Worm (Caenorhabditis elegans) whole organism, L1 larva: ENCODE measurements around the gene C14A4.12.
A peak's percentile ranks its signal among the peaks of the same experiment; 100 is the strongest.

Source experiments
- C16A3.4 ChIP-seq: fragments of 150-350 bp; optimal IDR thresholded peaks from 2 replicates; lab custom pipeline; 2014; ENCODE audit warnings: missing biosample characterization, missing genetic modification characterization
- C34B4.2 ChIP-seq: sonication (generic microtip); optimal IDR thresholded peaks from 2 replicates; lab custom pipeline; 2017; ENCODE audit warnings: mild to moderate bottlenecking, missing genetic modification characterization, missing compliant biosample characterization
- F16B12.6 ChIP-seq: fragments of 150-350 bp; optimal IDR thresholded peaks from 2 replicates; lab custom pipeline; 2014; ENCODE audit warnings: missing biosample characterization, missing genetic modification characterization
- Y116A8C.19 ChIP-seq: sonication (generic microtip); optimal IDR thresholded peaks from 2 replicates; lab custom pipeline; 2016; ENCODE audit warnings: missing compliant biosample characterization, missing genetic modification characterization, borderline replicate concordance
- alr-1 ChIP-seq: fragments of 200-800 bp; sonication (Bioruptor generic); optimal IDR thresholded peaks from 2 replicates; lab custom pipeline; 2018; ENCODE audit warnings: borderline replicate concordance, mild to moderate bottlenecking, missing genetic modification characterization, missing compliant biosample characterization
- aly-2 ChIP-seq: fragments of 150-350 bp; optimal IDR thresholded peaks from 2 replicates; lab custom pipeline; 2014; ENCODE audit warnings: missing biosample characterization, missing genetic modification characterization
- ama-1 ChIP-seq: fragments of 150-350 bp; optimal IDR thresholded peaks from 2 replicates; lab custom pipeline; 2014
- blmp-1 ChIP-seq: fragments of 150-350 bp; optimal IDR thresholded peaks from 2 replicates; lab custom pipeline; 2014; ENCODE audit warnings: missing biosample characterization, missing genetic modification characterization
- ceh-63 ChIP-seq: fragments of 200-800 bp; sonication (Bioruptor generic); optimal IDR thresholded peaks from 2 replicates; lab custom pipeline; 2018; ENCODE audit warnings: mild to moderate bottlenecking, missing genetic modification characterization, missing compliant biosample characterization
- ceh-8 ChIP-seq: fragments of 200-800 bp; sonication (Bioruptor generic); optimal IDR thresholded peaks from 2 replicates; lab custom pipeline; 2018; ENCODE audit warnings: mild to moderate bottlenecking, missing genetic modification characterization, moderate library complexity, missing compliant biosample characterization
- ceh-90 ChIP-seq: sonication (generic microtip); optimal IDR thresholded peaks from 2 replicates; lab custom pipeline; 2016; ENCODE audit warnings: missing genetic modification characterization, missing compliant biosample characterization
- ces-1 ChIP-seq: fragments of 150-350 bp; optimal IDR thresholded peaks from 2 replicates; lab custom pipeline; 2014; ENCODE audit warnings: missing biosample characterization, missing genetic modification reagents, missing genetic modification characterization
- dpl-1 ChIP-seq, 3 experiments: fragments of 150-350 bp in 2 of 3; sonication (generic microtip) in 1 of 3; optimal IDR thresholded peaks; 2 replicates each; lab custom pipeline; 2014 to 2017; ENCODE audit warnings: missing biosample characterization in 3 of 3, missing genetic modification characterization in 3 of 3, missing genetic modification reagents in 3 of 3
- efl-1 ChIP-seq, 4 experiments: fragments of 150-350 bp; optimal IDR thresholded peaks in 3 of 4; peaks in 1 of 4; 1 replicate in 1 of 4; 2 replicates in 3 of 4; lab custom pipeline; 2014; ENCODE audit warnings: missing biosample characterization in 2 of 4, missing genetic modification characterization in 2 of 4, missing genetic modification reagents in 2 of 4
- efl-3 ChIP-seq: fragments of 200-800 bp; sonication (Bioruptor generic); optimal IDR thresholded peaks from 2 replicates; lab custom pipeline; 2018; ENCODE audit warnings: mild to moderate bottlenecking, missing genetic modification characterization, missing compliant biosample characterization
- elt-3 ChIP-seq, 6 experiments: fragments of 150-350 bp in 1 of 6; sonication (generic microtip); optimal IDR thresholded peaks; 2 replicates each; lab custom pipeline; 2017 to 2018; ENCODE audit warnings: missing biosample characterization in 6 of 6, missing genetic modification characterization in 6 of 6, inconsistent platforms in 1 of 6
- ets-5 ChIP-seq: fragments of 200-800 bp; sonication (Bioruptor generic); IDR thresholded peaks from 2 replicates; pipeline ENCODE4 v1.3.6; 2022; ENCODE audit warnings: missing genetic modification characterization, missing compliant biosample characterization
- fkh-4 ChIP-seq: sonication (generic microtip); optimal IDR thresholded peaks from 2 replicates; lab custom pipeline; 2016; ENCODE audit warnings: missing compliant biosample characterization, missing genetic modification characterization, borderline replicate concordance
- fkh-8 ChIP-seq: sonication (generic microtip); optimal IDR thresholded peaks from 2 replicates; lab custom pipeline; 2016; ENCODE audit warnings: mild to moderate bottlenecking, missing genetic modification characterization, missing compliant biosample characterization
- fos-1 ChIP-seq: fragments of 150-350 bp; optimal IDR thresholded peaks from 2 replicates; lab custom pipeline; 2014; ENCODE audit warnings: missing biosample characterization, missing genetic modification characterization
- irx-1 ChIP-seq: sonication (generic microtip); optimal IDR thresholded peaks from 2 replicates; lab custom pipeline; 2016; ENCODE audit warnings: missing genetic modification characterization, missing compliant biosample characterization
- isw-1 ChIP-seq: fragments of 200-800 bp; sonication (Bioruptor generic); IDR thresholded peaks from 2 replicates; pipeline ENCODE4 v1.3.6; 2022; ENCODE audit warnings: missing genetic modification characterization, missing compliant biosample characterization
- lin-13 ChIP-seq: fragments of 150-350 bp; optimal IDR thresholded peaks from 2 replicates; lab custom pipeline; 2014; ENCODE audit warnings: missing biosample characterization, missing genetic modification reagents, missing genetic modification characterization
- lin-15B ChIP-seq: fragments of 150-350 bp; sonication (generic microtip); optimal IDR thresholded peaks from 3 replicates; lab custom pipeline; 2014; ENCODE audit warnings: missing biosample characterization, missing genetic modification characterization
- lin-35 ChIP-seq, 2 experiments: fragments of 150-350 bp; optimal IDR thresholded peaks; 2 replicates each; lab custom pipeline; 2014; ENCODE audit warnings: missing biosample characterization in 2 of 2, missing genetic modification characterization in 2 of 2, missing genetic modification reagents in 2 of 2
- lsy-2 ChIP-seq, 2 experiments: fragments of 150-350 bp; optimal IDR thresholded peaks; 2 replicates each; lab custom pipeline; 2014; ENCODE audit warnings: missing biosample characterization in 2 of 2, missing genetic modification characterization in 2 of 2
- mep-1 ChIP-seq: fragments of 150-350 bp; optimal IDR thresholded peaks from 2 replicates; lab custom pipeline; 2014; ENCODE audit warnings: missing biosample characterization, missing genetic modification characterization
- nhr-12 ChIP-seq: sonication (generic microtip); optimal IDR thresholded peaks from 2 replicates; lab custom pipeline; 2017; ENCODE audit warnings: missing biosample characterization, missing genetic modification characterization
- nhr-19 ChIP-seq: fragments of 200-800 bp; sonication (Bioruptor generic); conservative IDR thresholded peaks from 2 replicates; pipeline ENCODE4 v1.3.6; 2022; ENCODE audit warnings: missing genetic modification characterization, missing compliant biosample characterization
- nhr-20 ChIP-seq: sonication (generic microtip); optimal IDR thresholded peaks from 2 replicates; lab custom pipeline; 2016; ENCODE audit warnings: mild to moderate bottlenecking, missing genetic modification characterization, missing compliant biosample characterization
- nhr-47 ChIP-seq: sonication (generic microtip); optimal IDR thresholded peaks from 2 replicates; lab custom pipeline; 2016; ENCODE audit warnings: mild to moderate bottlenecking, missing genetic modification characterization, moderate library complexity, missing compliant biosample characterization
- nhr-71 ChIP-seq: sonication (generic microtip); optimal IDR thresholded peaks from 2 replicates; lab custom pipeline; 2016; ENCODE audit warnings: mild to moderate bottlenecking, missing genetic modification characterization, moderate library complexity, missing compliant biosample characterization
- nhr-84 ChIP-seq: sonication (generic microtip); optimal IDR thresholded peaks from 2 replicates; lab custom pipeline; 2017; ENCODE audit warnings: missing biosample characterization, missing genetic modification characterization
- nhr-85 ChIP-seq: sonication (generic microtip); peaks from one replicate; lab custom pipeline; 2016; ENCODE audit warnings: missing genetic modification characterization, inconsistent platforms, missing compliant biosample characterization
- pax-3 ChIP-seq: fragments of 200-800 bp; sonication (Bioruptor generic); optimal IDR thresholded peaks from 2 replicates; lab custom pipeline; 2018; ENCODE audit warnings: mild to moderate bottlenecking, missing genetic modification characterization, moderate library complexity, missing compliant biosample characterization
- rnt-1 ChIP-seq: sonication (generic microtip); optimal IDR thresholded peaks from 2 replicates; lab custom pipeline; 2016; ENCODE audit warnings: mild to moderate bottlenecking, missing genetic modification characterization, moderate library complexity, missing compliant biosample characterization
- skn-1 ChIP-seq: fragments of 150-350 bp; optimal IDR thresholded peaks from 2 replicates; lab custom pipeline; 2014; ENCODE audit warnings: missing biosample characterization, missing genetic modification characterization
- snpc-4 ChIP-seq: fragments of 150-350 bp; optimal IDR thresholded peaks from 2 replicates; lab custom pipeline; 2014; ENCODE audit warnings: missing biosample characterization, missing genetic modification characterization
- snu-23 ChIP-seq: sonication (generic microtip); optimal IDR thresholded peaks from 2 replicates; lab custom pipeline; 2016; ENCODE audit warnings: missing genetic modification characterization, missing compliant biosample characterization
- sox-4 ChIP-seq: sonication (generic microtip); optimal IDR thresholded peaks from 2 replicates; lab custom pipeline; 2016; ENCODE audit warnings: missing genetic modification characterization, missing compliant biosample characterization
- sup-37 ChIP-seq: fragments of 200-800 bp; sonication (Bioruptor generic); optimal IDR thresholded peaks from 2 replicates; lab custom pipeline; 2018; ENCODE audit warnings: mild to moderate bottlenecking, missing genetic modification characterization, missing compliant biosample characterization
- swsn-7 ChIP-seq: sonication (generic microtip); optimal IDR thresholded peaks from 2 replicates; lab custom pipeline; 2016; ENCODE audit warnings: missing genetic modification characterization, missing compliant biosample characterization
- tbx-2 ChIP-seq: sonication (generic microtip); optimal IDR thresholded peaks from 2 replicates; lab custom pipeline; 2016; ENCODE audit warnings: missing genetic modification characterization, missing compliant biosample characterization
- unc-130 ChIP-seq: fragments of 150-350 bp; optimal IDR thresholded peaks from 2 replicates; lab custom pipeline; 2017; ENCODE audit warnings: missing biosample characterization, missing genetic modification characterization, inconsistent platforms
- unc-30 ChIP-seq: sonication (generic microtip); optimal IDR thresholded peaks from 2 replicates; lab custom pipeline; 2017; ENCODE audit warnings: missing biosample characterization, missing genetic modification characterization
- vab-15 ChIP-seq: sonication (generic microtip); optimal IDR thresholded peaks from 2 replicates; lab custom pipeline; 2017; ENCODE audit warnings: missing genotype, mild to moderate bottlenecking, missing genetic modification characterization, missing compliant biosample characterization
- ztf-4 ChIP-seq: fragments of 150-350 bp; optimal IDR thresholded peaks from 2 replicates; lab custom pipeline; 2014; ENCODE audit warnings: missing biosample characterization, missing genetic modification characterization

C14A4.12 gene

ce11 chrII:10570302-10570701 is 42.5 kb upstream of the C14A4.12 start, which contains the start of gene txt-13:
txt-13 (plus strand) TSS chrII:10570602.
- TF ChIP-seq unc-30 (tag; lab: Kevin White, UChicago) (no peak), ets-5 (GFP tag; lab: Robert Waterston, UW) (no peak), nhr-12 (no peak)

ce11 chrII:10571967-10572366 is 40.9 kb upstream of the C14A4.12 start, which contains the start of gene C06A1.3:
C06A1.3 (plus strand) TSS chrII:10572267.
- no peak for TF ChIP-seq sup-37 (GFP tag; lab: Kevin White, UChicago)
- no peak for TF ChIP-seq Y116A8C.19 (tag; lab: Kevin White, UChicago)
- no peak for TF ChIP-seq snpc-4
- no peak for TF ChIP-seq isw-1 (GFP tag; lab: Robert Waterston, UW)
- no peak for TF ChIP-seq nhr-85 (tag; lab: Kevin White, UChicago)
- no peak for TF ChIP-seq mep-1 (tag; lab: Kevin White, UChicago)
- no peak for TF ChIP-seq elt-3 (tag; optimal IDR thresholded peaks at IDR 0.05; lab: Kevin White, UChicago)
- TF ChIP-seq unc-130 (tag; lab: Kevin White, UChicago) = no peak

- TF ChIP-seq nhr-84 (no peak), fkh-4 (no peak), irx-1 (tag; lab: Kevin White, UChicago) (no peak), lin-15B (tag; lab: Kevin White, UChicago) (no peak), C34B4.2 (tag; lab: Kevin White, UChicago) (no peak), F16B12.6 (tag; lab: Kevin White, UChicago) (no peak), nhr-47 (tag; lab: Kevin White, UChicago) (no peak), vab-15 (no peak), dpl-1 (GFP tag; optimal IDR thresholded peaks at IDR 0.05; lab: Kevin White, UChicago) (no peak), efl-3 (GFP tag; lab: Kevin White, UChicago) (no peak), ceh-8 (no peak), tbx-2 (no peak), elt-3 (tag; optimal IDR thresholded peaks at IDR 0.05; lab: Kevin White, UChicago) (no peak), ztf-4 (tag; lab: Kevin White, UChicago) (no peak), lsy-2 (tag; optimal IDR thresholded peaks at IDR 0.05; lab: Kevin White, UChicago) (no peak), fkh-8 (tag; lab: Kevin White, UChicago) (no peak), nhr-12 (no peak), sup-37 (GFP tag; lab: Kevin White, UChicago) (no peak), pax-3 (tag; lab: Kevin White, UChicago) (no peak)
Measured at ce11 chrII:10574177-10574576, 38.7 kb upstream of the C14A4.12 start.

DNA sequence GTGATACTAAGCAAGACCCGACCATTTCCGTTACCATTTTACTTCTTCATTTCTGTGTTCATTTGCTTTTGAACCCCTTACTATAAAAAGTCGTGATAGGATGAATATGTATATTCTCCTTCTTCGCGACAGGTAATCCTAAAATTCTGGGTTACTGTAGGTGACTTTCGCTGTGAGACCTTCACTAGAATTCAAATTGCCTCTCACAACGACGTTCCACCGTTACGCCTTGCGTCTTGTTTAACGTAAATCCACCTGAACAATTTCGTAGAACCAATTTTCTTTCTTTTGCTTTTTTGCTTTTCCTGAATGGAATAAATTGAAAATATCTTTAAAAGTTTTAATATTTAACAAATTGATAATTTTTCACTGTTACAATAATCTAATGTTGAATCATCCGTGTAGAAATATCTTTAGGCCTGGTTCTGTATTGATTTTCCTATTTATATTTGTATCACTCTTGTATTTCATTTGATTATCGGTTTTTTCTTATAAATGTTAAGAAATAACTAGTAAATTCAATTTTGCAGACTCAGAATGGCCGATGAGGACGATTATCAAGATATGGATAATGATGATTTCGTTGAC is 33.9 kb upstream of the C14A4.12 start, which contains the start of gene rpb-6:
Gene rpb-6 (plus strand): TSS at position 538 of the 588 bp plus-strand sequence.
- TF ChIP-seq snu-23 = peak; percentile 17
- TF ChIP-seq efl-1 (optimal IDR thresholded peaks at IDR 0.05; lab: Kevin White, UChicago) = peak; percentile 37 to 87
- peak; percentile 87 to 99 for TF ChIP-seq efl-1 (GFP tag; optimal IDR thresholded peaks at IDR 0.05 in 1 of 2; lab: Kevin White, UChicago)
- TF ChIP-seq ceh-90 (tag; lab: Kevin White, UChicago) = no peak
- TF ChIP-seq skn-1 = peak; percentile 20
- TF ChIP-seq ceh-63 = no peak
- no peak for TF ChIP-seq fos-1
- TF ChIP-seq tbx-2 = no peak
- no peak for TF ChIP-seq ces-1 (GFP tag; lab: Kevin White, UChicago)
- peak; percentile 54 for TF ChIP-seq blmp-1 (tag; lab: Kevin White, UChicago)
- peak; percentile 38 for TF ChIP-seq nhr-47 (tag; lab: Kevin White, UChicago)
- peak; percentile 41 for TF ChIP-seq rnt-1 (tag; lab: Kevin White, UChicago)
- peak; percentile 39 for TF ChIP-seq nhr-71
- TF ChIP-seq sox-4 (tag; lab: Kevin White, UChicago) = no peak
- peak; percentile 24 for TF ChIP-seq lin-13 (GFP tag; lab: Kevin White, UChicago)
- TF ChIP-seq nhr-19 (GFP tag; lab: Robert Waterston, UW) = no peak
- TF ChIP-seq alr-1 (tag; lab: Kevin White, UChicago) = no peak
- TF ChIP-seq mep-1 (tag; lab: Kevin White, UChicago) = peak; percentile 52
- no peak for TF ChIP-seq isw-1 (GFP tag; lab: Robert Waterston, UW)
- TF ChIP-seq F16B12.6 (tag; lab: Kevin White, UChicago) = no peak
- peak; percentile 75 to 88 (median 84) for TF ChIP-seq dpl-1 (GFP tag; optimal IDR thresholded peaks at IDR 0.05; lab: Kevin White, UChicago)
- no peak for TF ChIP-seq aly-2 (tag; lab: Kevin White, UChicago)
- no peak for TF ChIP-seq swsn-7 (tag; lab: Kevin White, UChicago)
- peak; percentile 7 for TF ChIP-seq nhr-20 (tag; lab: Kevin White, UChicago)
- TF ChIP-seq lin-35 (GFP tag; optimal IDR thresholded peaks at IDR 0.05; lab: Kevin White, UChicago) = peak; percentile 73 to 94
- peak in 1 of 6 experiments; percentile 2 for TF ChIP-seq elt-3 (tag; optimal IDR thresholded peaks at IDR 0.05; lab: Kevin White, UChicago)
- TF ChIP-seq C16A3.4 (tag; lab: Kevin White, UChicago) = peak; percentile 25
- no peak for TF ChIP-seq ama-1 (lab: Kevin White, UChicago)
